Fruit fly (Drosophila melanogaster): Measurements from ENCODE around the gene CG5111.

The CG5111 gene

dm6 chr3R:25482463-25483173, 23.5 kb upstream of the CG5111 start, which contains the start of the genes XNP, CG42488 and CG5116 (continued):
- TF ChIP-seq CG6854 (GFP tag; optimal IDR thresholded peaks at IDR 0.05) (peak; percentile 42), ss (GFP tag; optimal IDR thresholded peaks at IDR 0.05) (peak; percentile 90), OdsH (GFP tag; optimal IDR thresholded peaks at IDR 0.05) (no peak), Sox15 (GFP tag; optimal IDR thresholded peaks at IDR 0.05) (no peak), fkh (GFP tag; optimal IDR thresholded peaks at IDR 0.05) (no peak), CG6276 (GFP tag; optimal IDR thresholded peaks at IDR 0.05) (peak; percentile 91), CG11902 (GFP tag; optimal IDR thresholded peaks at IDR 0.05) (no peak), topi (GFP tag; optimal IDR thresholded peaks at IDR 0.05) (no peak), CG9139 (GFP tag; optimal IDR thresholded peaks at IDR 0.05) (peak; percentile 83), pdm3 (GFP tag; optimal IDR thresholded peaks at IDR 0.05) (no peak), CG34406 (GFP tag; optimal IDR thresholded peaks at IDR 0.05) (peak; percentile 26), CG3032 (tag; optimal IDR thresholded peaks at IDR 0.05) (peak; percentile 64), CG6163 (GFP tag; IDR thresholded peaks at IDR 0.05) (peak; percentile 98), eg (GFP tag; IDR thresholded peaks at IDR 0.05) (peak; percentile 85), CG6792 (GFP tag; optimal IDR thresholded peaks at IDR 0.05) (no peak), Hr39 (GFP tag; optimal IDR thresholded peaks at IDR 0.05) (no peak), Eip93F (GFP tag; optimal IDR thresholded peaks at IDR 0.05) (no peak), spab (GFP tag; optimal IDR thresholded peaks at IDR 0.05) (peak; percentile 80), dsx (GFP tag; optimal IDR thresholded peaks at IDR 0.05; ENCODE audit: poor library complexity, severe bottlenecking) (peak; percentile 69), CG16779 (tag; optimal IDR thresholded peaks at IDR 0.05) (peak; percentile 87), Met (GFP tag; optimal IDR thresholded peaks at IDR 0.05) (no peak), Sox14 (GFP tag; optimal IDR thresholded peaks at IDR 0.05) (peak; percentile 57)

DNA sequence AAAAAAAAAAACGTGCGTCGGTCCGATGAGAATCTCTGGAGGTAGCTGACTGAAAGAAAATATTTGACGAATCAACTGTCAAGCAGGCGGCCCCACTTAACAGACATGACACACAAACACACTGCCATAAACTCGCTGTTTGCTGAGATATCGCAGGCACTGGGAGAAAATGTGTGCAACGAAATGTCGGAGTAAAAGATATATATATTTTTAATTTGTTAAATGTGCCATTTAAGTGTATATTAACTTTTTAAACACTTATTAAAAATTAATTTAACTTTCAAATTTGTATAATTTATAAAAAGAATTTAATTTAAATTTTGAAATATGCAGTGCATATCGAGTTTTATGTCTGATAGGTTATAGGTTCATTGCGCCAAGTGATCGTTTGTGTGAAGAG, 17.0 kb upstream of the CG5111 start:
- peak; percentile 9 for TF ChIP-seq esn (GFP tag; optimal IDR thresholded peaks at IDR 0.05)
- no peak for TF ChIP-seq lz (GFP tag; optimal IDR thresholded peaks at IDR 0.05)
- 0 out of 2 replicates have a peak, but pooled peaks have one; percentile 26 for TF ChIP-seq CG11294 (GFP tag; IDR thresholded peaks at IDR 0.05)
- peak; percentile 57 for TF ChIP-seq CG10669 (GFP tag; optimal IDR thresholded peaks at IDR 0.05)
- TF ChIP-seq cyc (GFP tag; optimal IDR thresholded peaks at IDR 0.05): peak; percentile 12
- TF ChIP-seq Met (GFP tag; optimal IDR thresholded peaks at IDR 0.05): no peak
- no peak for TF ChIP-seq Sox102F (GFP tag; optimal IDR thresholded peaks at IDR 0.05)
- no peak for TF ChIP-seq Sox15 (GFP tag; optimal IDR thresholded peaks at IDR 0.05)
- peak; percentile 36 for TF ChIP-seq CG34406 (GFP tag; optimal IDR thresholded peaks at IDR 0.05)
- peak in 1 of 2 experiments; percentile 8 for TF ChIP-seq salr (GFP tag; optimal IDR thresholded peaks at IDR 0.05)
- TF ChIP-seq Hr38 (GFP tag; optimal IDR thresholded peaks at IDR 0.05): no peak
- no peak for TF ChIP-seq Sox14 (GFP tag; optimal IDR thresholded peaks at IDR 0.05)
- peak; percentile 45 for TF ChIP-seq Eip78C (GFP tag)
- peak; percentile 36 for TF ChIP-seq CG16779 (tag; optimal IDR thresholded peaks at IDR 0.05)
- peak; percentile 56 for TF ChIP-seq CG3032 (tag; optimal IDR thresholded peaks at IDR 0.05)
- TF ChIP-seq ss (GFP tag; optimal IDR thresholded peaks at IDR 0.05): no peak
- TF ChIP-seq CG4318 (GFP tag; optimal IDR thresholded peaks at IDR 0.05): no peak
- peak; percentile 60 for TF ChIP-seq CG10631 (GFP tag; optimal IDR thresholded peaks at IDR 0.05)
- peak; percentile 76 for TF ChIP-seq svp (GFP tag)
- no peak for TF ChIP-seq OdsH (GFP tag; optimal IDR thresholded peaks at IDR 0.05)
- TF ChIP-seq CG3919 (GFP tag; optimal IDR thresholded peaks at IDR 0.05): peak; percentile 67
- TF ChIP-seq Blimp-1 (GFP tag; optimal IDR thresholded peaks at IDR 0.05): peak; percentile 1
- no peak for TF ChIP-seq topi (GFP tag; optimal IDR thresholded peaks at IDR 0.05)
- peak; percentile 19 for TF ChIP-seq CG6276 (GFP tag; optimal IDR thresholded peaks at IDR 0.05)
- peak; percentile 77 for TF ChIP-seq eg (GFP tag; IDR thresholded peaks at IDR 0.05)
- peak; percentile 27; the same call in 1 of the 2 replicates for TF ChIP-seq Gug (GFP tag; IDR thresholded peaks at IDR 0.05)
- TF ChIP-seq CG9139 (GFP tag; optimal IDR thresholded peaks at IDR 0.05): peak; percentile 46
- no peak for TF ChIP-seq Ets21C (GFP tag; optimal IDR thresholded peaks at IDR 0.05)
- TF ChIP-seq CG8632 (GFP tag; optimal IDR thresholded peaks at IDR 0.05): no peak
- TF ChIP-seq pdm3 (GFP tag; optimal IDR thresholded peaks at IDR 0.05): no peak
- TF ChIP-seq Lpt (GFP tag; optimal IDR thresholded peaks at IDR 0.05): peak; percentile 16
- no peak for TF ChIP-seq Eip93F (GFP tag; optimal IDR thresholded peaks at IDR 0.05)
- TF ChIP-seq CG6854 (GFP tag; optimal IDR thresholded peaks at IDR 0.05): no peak
- peak; percentile 48; the same call in 2 of the 3 replicates for TF ChIP-seq CG6163 (GFP tag; IDR thresholded peaks at IDR 0.05)
- peak; percentile 30 for TF ChIP-seq CG11762 (GFP tag; optimal IDR thresholded peaks at IDR 0.05; ENCODE audit: insufficient read depth)
- peak; percentile 66 for TF ChIP-seq CG15336 (GFP tag; IDR thresholded peaks at IDR 0.05)
- TF ChIP-seq fkh (GFP tag; optimal IDR thresholded peaks at IDR 0.05): peak; percentile 96
- TF ChIP-seq CG6792 (GFP tag; optimal IDR thresholded peaks at IDR 0.05): peak; percentile 25
- peak; percentile 59 for TF ChIP-seq CG6808 (GFP tag; optimal IDR thresholded peaks at IDR 0.05)
- no peak for TF ChIP-seq vri (GFP tag; optimal IDR thresholded peaks at IDR 0.05)
- no peak for TF ChIP-seq Hr39 (GFP tag; optimal IDR thresholded peaks at IDR 0.05)
- TF ChIP-seq CG11902 (GFP tag; optimal IDR thresholded peaks at IDR 0.05): peak; percentile 33
- TF ChIP-seq Hr4 (GFP tag; optimal IDR thresholded peaks at IDR 0.05): no peak

Measured in whole organism, prepupa.